Fruit fly (Drosophila melanogaster) whole organism, embryonic: Measurements from ENCODE around the gene Trxr1.

Source experiments
- Bgb ChIP-seq: fragments of 200-800 bp; sonication (Bioruptor generic); IDR thresholded peaks from 2 replicates; pipeline ENCODE4 v1.3.6; 2022; ENCODE audit warnings: missing biosample characterization, missing genetic modification characterization; ENCODE audit not compliant: partially characterized antibody
- CG10209 ChIP-seq: fragments of 200-800 bp; sonication (Bioruptor generic); optimal IDR thresholded peaks from 3 replicates; lab custom pipeline; 2017; ENCODE audit warnings: missing biosample characterization, mild to moderate bottlenecking, missing genetic modification characterization, missing genetic modification reagents
- CG10959 ChIP-seq: fragments of 200-800 bp; sonication (Bioruptor generic); IDR thresholded peaks from 2 replicates; pipeline ENCODE4 v1.3.6; 2022; ENCODE audit warnings: missing biosample characterization, missing genetic modification characterization
- CG11456 ChIP-seq: fragments of 200-800 bp; sonication (Bioruptor generic); IDR thresholded peaks from 3 replicates; pipeline ENCODE4 v1.3.6; 2022; ENCODE audit warnings: missing biosample characterization, missing genetic modification characterization
- CG11560 ChIP-seq: fragments of 200-800 bp; sonication (Bioruptor generic); IDR thresholded peaks from 3 replicates; pipeline ENCODE4 v1.3.6; 2022; ENCODE audit warnings: missing biosample characterization, missing genetic modification characterization
- CG11696 ChIP-seq: fragments of 200-800 bp; sonication (Bioruptor generic); IDR thresholded peaks from 2 replicates; pipeline ENCODE4 v1.3.6; 2022; ENCODE audit warnings: missing biosample characterization, missing genetic modification characterization
- CG12071 ChIP-seq: fragments of 200-800 bp; sonication (Bioruptor generic); optimal IDR thresholded peaks from 3 replicates; lab custom pipeline; 2018; ENCODE audit warnings: missing biosample characterization, mild to moderate bottlenecking, missing genetic modification characterization
- CG13894 ChIP-seq: fragments of 200-800 bp; sonication (Bioruptor generic); optimal IDR thresholded peaks from 3 replicates; lab custom pipeline; 2018; ENCODE audit warnings: missing biosample characterization, mild to moderate bottlenecking, missing genetic modification characterization, moderate library complexity
- CG15073 ChIP-seq: fragments of 200-800 bp; sonication (Bioruptor generic); optimal IDR thresholded peaks from 2 replicates; lab custom pipeline; 2016; ENCODE audit warnings: missing biosample characterization, missing genetic modification characterization
- CG1603 ChIP-seq: fragments of 200-800 bp; sonication (Bioruptor generic); optimal IDR thresholded peaks from 2 replicates; lab custom pipeline; 2019; ENCODE audit warnings: missing biosample characterization, mild to moderate bottlenecking, missing genetic modification characterization, moderate library complexity
- CG17385 ChIP-seq: fragments of 200-800 bp; sonication (Bioruptor generic); optimal IDR thresholded peaks from 3 replicates; lab custom pipeline; 2018; ENCODE audit warnings: missing biosample characterization, mild to moderate bottlenecking, missing genetic modification characterization
- CG18262 ChIP-seq: fragments of 200-800 bp; optimal IDR thresholded peaks from 3 replicates; lab custom pipeline; 2019; ENCODE audit warnings: missing biosample characterization, mild to moderate bottlenecking, missing genetic modification characterization, moderate library complexity
- CG18476 ChIP-seq: fragments of 200-800 bp; sonication (Bioruptor generic); optimal IDR thresholded peaks from 2 replicates; lab custom pipeline; 2016; ENCODE audit warnings: missing biosample characterization, mild to moderate bottlenecking, missing genetic modification characterization
- CG18764 ChIP-seq: fragments of 200-800 bp; sonication (Bioruptor generic); optimal IDR thresholded peaks from 3 replicates; lab custom pipeline; 2016; ENCODE audit warnings: missing biosample characterization, missing genetic modification characterization
- CG3726 ChIP-seq: fragments of 200-800 bp; sonication (Bioruptor generic); IDR thresholded peaks from 3 replicates; pipeline ENCODE4, ENCODE4 v1.3.6; 2022; ENCODE audit warnings: missing biosample characterization, missing genetic modification characterization
- CG6791 ChIP-seq: fragments of 200-800 bp; sonication (Bioruptor generic); IDR thresholded peaks from 3 replicates; pipeline ENCODE4 v1.3.6; 2022; ENCODE audit warnings: missing biosample characterization, missing genetic modification characterization; ENCODE audit not compliant: partially characterized antibody
- CG6813 ChIP-seq: fragments of 200-800 bp; sonication (Bioruptor generic); optimal IDR thresholded peaks from 2 replicates; lab custom pipeline; 2017; ENCODE audit warnings: missing biosample characterization, missing genetic modification characterization, mild to moderate bottlenecking, moderate library complexity, missing genetic modification reagents
- CG7745 ChIP-seq: fragments of 200-800 bp; sonication (Bioruptor generic); optimal IDR thresholded peaks from 2 replicates; lab custom pipeline; 2018; ENCODE audit warnings: missing biosample characterization, mild to moderate bottlenecking, missing genetic modification characterization, moderate library complexity
- CG7786 ChIP-seq: fragments of 200-800 bp; sonication (Bioruptor generic); optimal IDR thresholded peaks from 2 replicates; lab custom pipeline; 2016; ENCODE audit warnings: missing biosample characterization, missing genetic modification characterization
- CG8478 ChIP-seq: fragments of >200 bp; optimal IDR thresholded peaks from 2 replicates; lab custom pipeline; 2018
- CTCF ChIP-seq: fragments of 200-800 bp; sonication (Bioruptor generic); optimal IDR thresholded peaks from 2 replicates; lab custom pipeline; 2017; ENCODE audit warnings: missing biosample characterization, mild to moderate bottlenecking, missing genetic modification characterization, moderate library complexity
- Deaf1 ChIP-seq: fragments of 200-800 bp; optimal IDR thresholded peaks from 3 replicates; lab custom pipeline; 2019; ENCODE audit warnings: missing biosample characterization, mild to moderate bottlenecking, missing genetic modification characterization, moderate library complexity
- Dfd ChIP-seq, 2 experiments: fragments of >200 bp; optimal IDR thresholded peaks; 2 replicates each; lab custom pipeline; 2017; ENCODE audit warnings: missing biosample characterization in 2 of 2, missing genetic modification characterization in 2 of 2
- Dref ChIP-seq: fragments of 200-800 bp; sonication (Bioruptor generic); IDR thresholded peaks from 2 replicates; pipeline ENCODE4 v1.3.6; 2022; ENCODE audit warnings: missing biosample characterization, missing genetic modification characterization
- E2f2 ChIP-seq: fragments of 200-800 bp; sonication (Bioruptor generic); IDR thresholded peaks from 2 replicates; pipeline ENCODE4 v1.3.6; 2022; ENCODE audit warnings: missing biosample characterization, missing genetic modification characterization
- Ets97D ChIP-seq: fragments of 200-800 bp; sonication (Bioruptor generic); optimal IDR thresholded peaks from 3 replicates; lab custom pipeline; 2016; ENCODE audit warnings: missing biosample characterization, missing genetic modification characterization
- Hr51 ChIP-seq, 2 experiments: fragments of 200-800 bp; sonication (Bioruptor generic); optimal IDR thresholded peaks; 2 replicates in 1 of 2; 3 replicates in 1 of 2; lab custom pipeline; 2016 to 2018; ENCODE audit warnings: missing biosample characterization in 2 of 2, missing genetic modification characterization in 2 of 2, mild to moderate bottlenecking in 1 of 2, moderate library complexity in 1 of 2
- Kr ChIP-seq: fragments of 200-800 bp; sonication (Bioruptor generic); optimal IDR thresholded peaks from 2 replicates; lab custom pipeline; 2017; ENCODE audit warnings: missing biosample characterization, mild to moderate bottlenecking, missing genetic modification characterization
- MTF-1 ChIP-seq: fragments of 200-800 bp; sonication (Bioruptor generic); optimal IDR thresholded peaks from 2 replicates; lab custom pipeline; 2018; ENCODE audit warnings: missing biosample characterization, mild to moderate bottlenecking, missing genetic modification characterization, borderline replicate concordance
- Meics ChIP-seq: fragments of 200-800 bp; sonication (Bioruptor generic); optimal IDR thresholded peaks from 2 replicates; lab custom pipeline; 2017; ENCODE audit warnings: missing biosample characterization, mild to moderate bottlenecking, missing genetic modification characterization
- Neu2 ChIP-seq: fragments of 200-800 bp; sonication (Bioruptor generic); optimal IDR thresholded peaks from 3 replicates; lab custom pipeline; 2016; ENCODE audit warnings: missing biosample characterization, missing genetic modification characterization, borderline replicate concordance
- Sry-β ChIP-seq: fragments of 200-800 bp; sonication (Bioruptor generic); optimal IDR thresholded peaks from 2 replicates; lab custom pipeline; 2018; ENCODE audit warnings: missing biosample characterization, mild to moderate bottlenecking, missing genetic modification characterization, moderate library complexity
- Sry-δ ChIP-seq: fragments of 200-800 bp; sonication (Bioruptor generic); optimal IDR thresholded peaks from 2 replicates; lab custom pipeline; 2016; ENCODE audit warnings: missing biosample characterization, missing genetic modification characterization
- bigmax ChIP-seq: fragments of 200-800 bp; sonication (Bioruptor generic); optimal IDR thresholded peaks from 2 replicates; lab custom pipeline; 2018; ENCODE audit warnings: missing biosample characterization, mild to moderate bottlenecking, missing genetic modification characterization
- cad ChIP-seq: fragments of >200 bp; optimal IDR thresholded peaks from 2 replicates; lab custom pipeline; 2017; ENCODE audit warnings: missing biosample characterization, missing genetic modification characterization
- cato ChIP-seq: fragments of 200-800 bp; sonication (Bioruptor generic); optimal IDR thresholded peaks from 2 replicates; lab custom pipeline; 2016; ENCODE audit warnings: missing biosample characterization, missing genetic modification characterization, borderline replicate concordance
- corto ChIP-seq: fragments of 200-800 bp; sonication (Bioruptor generic); optimal IDR thresholded peaks from 2 replicates; lab custom pipeline; 2016; ENCODE audit warnings: missing biosample characterization, mild to moderate bottlenecking, missing genetic modification characterization, moderate library complexity
- crc ChIP-seq: fragments of 200-800 bp; sonication (Bioruptor generic); optimal IDR thresholded peaks from 2 replicates; lab custom pipeline; 2016; ENCODE audit warnings: missing biosample characterization, missing genetic modification characterization
- crp ChIP-seq, 2 experiments: fragments of 200-800 bp; sonication (Bioruptor generic); optimal IDR thresholded peaks; 2 replicates in 1 of 2; 3 replicates in 1 of 2; lab custom pipeline; 2017; ENCODE audit warnings: missing biosample characterization in 2 of 2, missing genetic modification characterization in 2 of 2, mild to moderate bottlenecking in 1 of 2, moderate library complexity in 1 of 2
- cwo ChIP-seq: fragments of 200-800 bp; sonication (Bioruptor generic); optimal IDR thresholded peaks from 3 replicates; lab custom pipeline; 2017; ENCODE audit warnings: missing biosample characterization, missing genetic modification characterization, mild to moderate bottlenecking, moderate library complexity, missing genetic modification reagents
- ems ChIP-seq: fragments of 200-800 bp; sonication (Bioruptor generic); optimal IDR thresholded peaks from 3 replicates; lab custom pipeline; 2016; ENCODE audit warnings: missing biosample characterization, missing genetic modification characterization
- gcm ChIP-seq: fragments of 200-800 bp; sonication (Bioruptor generic); optimal IDR thresholded peaks from 2 replicates; lab custom pipeline; 2019; ENCODE audit warnings: missing biosample characterization, mild to moderate bottlenecking, missing genetic modification characterization, moderate library complexity
- her ChIP-seq: fragments of 200-800 bp; sonication (Bioruptor generic); optimal IDR thresholded peaks from 2 replicates; lab custom pipeline; 2016; ENCODE audit warnings: missing biosample characterization, missing genetic modification characterization
- ind ChIP-seq: fragments of 200-800 bp; sonication (Bioruptor generic); optimal IDR thresholded peaks from 3 replicates; lab custom pipeline; 2016; ENCODE audit warnings: missing biosample characterization, missing genetic modification characterization
- klu ChIP-seq: fragments of 200-800 bp; sonication (Bioruptor generic); IDR thresholded peaks from 2 replicates; pipeline ENCODE4 v1.3.6; 2022; ENCODE audit warnings: missing biosample characterization, missing genetic modification characterization
- nerfin-2 ChIP-seq: fragments of 200-800 bp; sonication (Bioruptor generic); IDR thresholded peaks from 2 replicates; pipeline ENCODE4 v1.3.6; 2022; ENCODE audit warnings: missing biosample characterization, missing genetic modification characterization; ENCODE audit not compliant: partially characterized antibody
- pb ChIP-seq: fragments of 200-800 bp; sonication (Bioruptor generic); optimal IDR thresholded peaks from 3 replicates; lab custom pipeline; 2016; ENCODE audit warnings: missing biosample characterization, missing genetic modification characterization
- pzg ChIP-seq: fragments of 200-800 bp; sonication (Bioruptor generic); optimal IDR thresholded peaks from 3 replicates; lab custom pipeline; 2018; ENCODE audit warnings: missing biosample characterization, mild to moderate bottlenecking, missing genetic modification characterization, moderate library complexity
- slou ChIP-seq: fragments of 200-800 bp; sonication (Bioruptor generic); optimal IDR thresholded peaks from 3 replicates; lab custom pipeline; 2016; ENCODE audit warnings: missing biosample characterization, missing genetic modification characterization
- usp ChIP-seq: fragments of >200 bp; optimal IDR thresholded peaks from 2 replicates; lab custom pipeline; 2017; ENCODE audit warnings: missing biosample characterization, missing genetic modification characterization
- wdn ChIP-seq: fragments of 200-800 bp; sonication (Bioruptor generic); IDR thresholded peaks from 2 replicates; pipeline ENCODE4 v1.3.6; 2022; ENCODE audit warnings: missing biosample characterization, missing genetic modification characterization

Gene Trxr1

dm6 chrX:8265261-8265660 lies 22.9 kb downstream of the Trxr1 start (continued):
- peak; percentile 35 for TF ChIP-seq bigmax (GFP tag; lab: Kevin White, UChicago)
- no peak for TF ChIP-seq Neu2
- TF ChIP-seq CG6791 (GFP tag; lab: Robert Waterston, UW) = no peak
- TF ChIP-seq slou (GFP tag; lab: Kevin White, UChicago) = no peak
- TF ChIP-seq usp (GFP tag; lab: Kevin White, UChicago) = no peak
- TF ChIP-seq Dref = peak; percentile 34; the same call in 1 of the 2 replicates
- peak; percentile 45 for TF ChIP-seq pzg
- no peak for TF ChIP-seq CG6813 (GFP tag; lab: Kevin White, UChicago)
- TF ChIP-seq Deaf1 (tag; lab: Kevin White, UChicago) = no peak
- no peak for TF ChIP-seq crp (GFP tag; optimal IDR thresholded peaks at IDR 0.05; lab: Kevin White, UChicago)
- TF ChIP-seq CG13894 (tag; lab: Kevin White, UChicago) = no peak
- TF ChIP-seq corto (GFP tag; lab: Kevin White, UChicago) = no peak
- TF ChIP-seq CG1603 (tag; lab: Kevin White, UChicago) = peak; percentile 7
- no peak for TF ChIP-seq pb (GFP tag; lab: Kevin White, UChicago)
- TF ChIP-seq Ets97D (GFP tag; lab: Kevin White, UChicago) = peak; percentile 3
- TF ChIP-seq Hr51 (GFP tag; optimal IDR thresholded peaks at IDR 0.05; lab: Kevin White, UChicago) = no peak
- peak; percentile 59 for TF ChIP-seq CTCF
- TF ChIP-seq E2f2 (GFP tag; lab: Robert Waterston, UW) = peak; percentile 84
- no peak for TF ChIP-seq CG17385 (GFP tag; lab: Kevin White, UChicago)
- no peak for TF ChIP-seq crc
- no peak for TF ChIP-seq cwo
- no peak for TF ChIP-seq MTF-1 (GFP tag; lab: Kevin White, UChicago)
- no peak for TF ChIP-seq ems
- TF ChIP-seq CG10209 = no peak
- TF ChIP-seq, all 482 proteins: peak for 12

DNA sequence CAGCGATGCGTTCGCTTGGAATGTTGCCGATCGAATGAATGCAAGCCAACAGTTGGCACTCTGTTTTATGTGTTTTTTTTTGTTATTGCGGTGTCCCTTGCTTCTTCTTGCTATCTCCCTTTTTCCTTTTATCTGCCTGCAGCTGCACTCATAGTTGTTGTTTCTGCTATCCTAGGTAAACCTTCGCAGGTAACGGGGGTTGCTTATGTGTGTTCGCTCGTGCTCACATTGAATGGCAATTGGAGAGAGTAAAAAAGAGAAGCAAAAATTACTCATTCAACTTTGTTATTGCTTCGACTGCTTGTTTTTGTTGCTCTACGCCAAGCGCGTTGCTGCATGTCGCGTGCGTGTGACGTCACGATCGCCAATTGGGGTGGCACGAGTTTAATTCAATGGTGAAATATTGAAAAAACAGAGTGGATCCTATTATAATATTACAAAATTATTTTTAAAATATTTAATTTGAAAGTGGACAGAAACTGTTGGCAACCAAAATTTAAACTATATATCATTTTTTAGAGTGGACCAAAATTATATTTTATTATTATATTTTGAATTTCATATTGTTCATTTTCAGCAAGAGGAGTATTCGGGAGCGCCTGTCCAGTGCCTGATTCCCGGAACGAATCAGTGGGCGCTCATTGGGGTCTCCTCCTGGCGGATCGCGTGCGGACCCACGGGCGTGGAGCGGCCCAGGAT lies 29.2 kb downstream of the Trxr1 start, which contains the start of gene Corp:
Corp (minus strand) TSS at position 47 of the 699 bp plus-strand sequence.
- no peak for TF ChIP-seq CG7786 (GFP tag; lab: Kevin White, UChicago)
- TF ChIP-seq CTCF = no peak
- no peak for TF ChIP-seq CG12071 (GFP tag; lab: Kevin White, UChicago)
- no peak for TF ChIP-seq Dfd (GFP tag; optimal IDR thresholded peaks at IDR 0.05; lab: Kevin White, UChicago)
- no peak for TF ChIP-seq wdn
- no peak for TF ChIP-seq cad
- no peak for TF ChIP-seq bigmax (GFP tag; lab: Kevin White, UChicago)
- TF ChIP-seq CG10959 (GFP tag; lab: Robert Waterston, UW) = no peak
- no peak for TF ChIP-seq her (GFP tag; lab: Kevin White, UChicago)
- TF ChIP-seq CG11560 (tag; lab: Robert Waterston, UW) = no peak
- peak; percentile 50 for TF ChIP-seq gcm (GFP tag; lab: Kevin White, UChicago)
- no peak for TF ChIP-seq CG18476 (GFP tag; lab: Kevin White, UChicago)
- no peak for TF ChIP-seq CG11696
- TF ChIP-seq CG15073 (GFP tag; lab: Kevin White, UChicago) = no peak
- no peak for TF ChIP-seq CG7745 (tag; lab: Kevin White, UChicago)
- no peak for TF ChIP-seq Sry-δ (GFP tag; lab: Kevin White, UChicago)
- TF ChIP-seq nerfin-2 (GFP tag; lab: Robert Waterston, UW) = no peak
- no peak for TF ChIP-seq cato (GFP tag; lab: Kevin White, UChicago)
- no peak for TF ChIP-seq Sry-β (GFP tag; lab: Kevin White, UChicago)
- no peak for TF ChIP-seq CG11456 (GFP tag; lab: Robert Waterston, UW)
- TF ChIP-seq Bgb (GFP tag; lab: Robert Waterston, UW) = no peak
- TF ChIP-seq CG3726 (GFP tag; lab: Robert Waterston, UW) = no peak
- TF ChIP-seq ind (GFP tag; lab: Kevin White, UChicago) = no peak
- no peak for TF ChIP-seq CG8478 (lab: Kevin White, UChicago)
- peak; percentile 26 for TF ChIP-seq Meics
- no peak for TF ChIP-seq CG18764
- no peak for TF ChIP-seq Kr
- TF ChIP-seq klu (GFP tag; lab: Robert Waterston, UW) = no peak
- TF ChIP-seq CG18262 (tag; lab: Kevin White, UChicago) = peak; percentile 64
